Worm (Caenorhabditis elegans) whole organism, L4 larva: ENCODE data around the gene sod-4.
A peak's percentile ranks its signal among the peaks of the same experiment; 100 is the strongest.

Experiments
- F26F4.8 ChIP-seq: fragments of 200-800 bp; sonication (Bioruptor generic); conservative IDR thresholded peaks from 2 replicates; pipeline ENCODE4 v1.3.6; 2022; ENCODE audit warnings: missing genetic modification characterization, missing compliant biosample characterization
- F37D6.2 ChIP-seq: sonication (generic microtip); optimal IDR thresholded peaks from 2 replicates; lab custom pipeline; 2016; ENCODE audit warnings: mild to moderate bottlenecking, missing genetic modification characterization, missing compliant biosample characterization
- F44E2.7 ChIP-seq: fragments of 200-800 bp; sonication (Bioruptor generic); IDR thresholded peaks from 2 replicates; pipeline ENCODE4 v2.1.2; 2022; ENCODE audit warnings: missing genetic modification characterization, missing compliant biosample characterization
- T26A8.4 ChIP-seq: fragments of 200-800 bp; sonication (Bioruptor generic); IDR thresholded peaks from 2 replicates; pipeline ENCODE4 v1.3.6; 2022; ENCODE audit warnings: missing genetic modification characterization, missing compliant biosample characterization
- Y105C5A.15 ChIP-seq: fragments of 200-800 bp; sonication (Bioruptor generic); IDR thresholded peaks from 2 replicates; pipeline ENCODE4 v1.3.6; 2022; ENCODE audit warnings: missing genetic modification characterization, missing compliant biosample characterization
- Y5F2A.4 ChIP-seq: fragments of 200-800 bp; sonication (Bioruptor generic); optimal IDR thresholded peaks from 2 replicates; lab custom pipeline; 2018; ENCODE audit warnings: mild to moderate bottlenecking, missing genetic modification characterization, missing compliant biosample characterization
- ZK546.5 ChIP-seq, 2 experiments: sonication (generic microtip); optimal IDR thresholded peaks; 2 replicates each; lab custom pipeline; 2017; ENCODE audit warnings: missing biosample characterization in 2 of 2, missing genetic modification characterization in 2 of 2
- aha-1 ChIP-seq: fragments of 150-350 bp; peaks from one replicate; lab custom pipeline; 2014; ENCODE audit warnings: missing biosample characterization, missing genetic modification characterization
- aly-2 ChIP-seq: sonication (generic microtip); optimal IDR thresholded peaks from 2 replicates; lab custom pipeline; 2018; ENCODE audit warnings: missing biosample characterization, missing genetic modification characterization
- ceh-20 ChIP-seq: fragments of 200-800 bp; sonication (Bioruptor generic); IDR thresholded peaks from 2 replicates; pipeline ENCODE4 v1.3.6; 2022; ENCODE audit warnings: missing genetic modification reagents, missing genetic modification characterization, missing compliant biosample characterization
- ceh-62 ChIP-seq: sonication (generic microtip); optimal IDR thresholded peaks from 2 replicates; lab custom pipeline; 2017; ENCODE audit warnings: missing biosample characterization, missing genetic modification characterization
- ces-1 ChIP-seq: fragments of 150-350 bp; sonication (generic microtip); optimal IDR thresholded peaks from 4 replicates; lab custom pipeline; 2014; ENCODE audit warnings: missing biosample characterization, missing genetic modification reagents, missing genetic modification characterization
- ctbp-1 ChIP-seq: fragments of 200-800 bp; sonication (Bioruptor generic); IDR thresholded peaks from 2 replicates; pipeline ENCODE4 v1.3.6; 2022; ENCODE audit warnings: missing genetic modification reagents, missing genetic modification characterization, missing compliant biosample characterization
- daf-12 ChIP-seq: fragments of 150-350 bp; optimal IDR thresholded peaks from 2 replicates; lab custom pipeline; 2014; ENCODE audit warnings: missing biosample characterization, missing genetic modification reagents, missing genetic modification characterization
- daf-16 ChIP-seq, 3 experiments: sonication (generic microtip); optimal IDR thresholded peaks; 2 replicates each; lab custom pipeline; 2016 to 2017; ENCODE audit warnings: missing genetic modification characterization in 3 of 3, missing genetic modification reagents in 3 of 3, mild to moderate bottlenecking in 2 of 3, missing compliant biosample characterization in 2 of 3, missing biosample characterization in 1 of 3, moderate library complexity in 1 of 3
- daf-8 ChIP-seq: fragments of 200-800 bp; sonication (Bioruptor generic); IDR thresholded peaks from 2 replicates; pipeline ENCODE4 v1.3.6; 2022; ENCODE audit warnings: missing genetic modification characterization, missing compliant biosample characterization
- dmd-9 ChIP-seq: fragments of 200-800 bp; sonication (Bioruptor generic); IDR thresholded peaks from 2 replicates; pipeline ENCODE4 v1.3.6; 2022; ENCODE audit warnings: missing genetic modification reagents, missing genetic modification characterization, missing compliant biosample characterization
- dpl-1 ChIP-seq: fragments of 150-350 bp; optimal IDR thresholded peaks from 2 replicates; lab custom pipeline; 2014; ENCODE audit warnings: missing biosample characterization, missing genetic modification reagents, missing genetic modification characterization
- duxl-1 ChIP-seq: sonication (generic microtip); optimal IDR thresholded peaks from 2 replicates; lab custom pipeline; 2016; ENCODE audit warnings: mild to moderate bottlenecking, missing genetic modification characterization, moderate library complexity, missing compliant biosample characterization; ENCODE audit not compliant: poor library complexity
- fos-1 ChIP-seq: fragments of 150-350 bp; optimal IDR thresholded peaks from 2 replicates; lab custom pipeline; 2014; ENCODE audit warnings: missing biosample characterization, missing genetic modification characterization
- gei-8 ChIP-seq: fragments of 200-800 bp; sonication (Bioruptor generic); optimal IDR thresholded peaks from 2 replicates; lab custom pipeline; 2018; ENCODE audit warnings: mild to moderate bottlenecking, missing genetic modification characterization, missing compliant biosample characterization
- hlh-11 ChIP-seq: fragments of 200-800 bp; sonication (Bioruptor generic); optimal IDR thresholded peaks from 2 replicates; lab custom pipeline; 2018; ENCODE audit warnings: mild to moderate bottlenecking, missing genetic modification characterization, missing compliant biosample characterization
- hmg-1.1 ChIP-seq: fragments of 200-800 bp; sonication (Bioruptor generic); IDR thresholded peaks from 2 replicates; pipeline ENCODE4 v1.3.6; 2022; ENCODE audit warnings: missing genetic modification reagents, missing genetic modification characterization, missing compliant biosample characterization
- jun-1 ChIP-seq: fragments of 150-350 bp; optimal IDR thresholded peaks from 2 replicates; lab custom pipeline; 2014; ENCODE audit warnings: missing biosample characterization, missing genetic modification reagents, missing genetic modification characterization
- lin-13 ChIP-seq: fragments of 150-350 bp; optimal IDR thresholded peaks from 2 replicates; lab custom pipeline; 2014; ENCODE audit warnings: missing biosample characterization, missing genetic modification reagents, missing genetic modification characterization
- lin-29 ChIP-seq: fragments of 200-800 bp; sonication (Bioruptor generic); IDR thresholded peaks from 2 replicates; pipeline ENCODE4 v1.3.6; 2022; ENCODE audit warnings: missing genetic modification reagents, missing genetic modification characterization, missing compliant biosample characterization
- lin-38 ChIP-seq: fragments of 200-800 bp; sonication (Bioruptor generic); IDR thresholded peaks from 2 replicates; pipeline ENCODE4 v1.3.6; 2022; ENCODE audit warnings: missing genetic modification reagents, missing genetic modification characterization, missing compliant biosample characterization
- lin-39 ChIP-seq: fragments of 150-350 bp; optimal IDR thresholded peaks from 2 replicates; lab custom pipeline; 2014; ENCODE audit warnings: missing biosample characterization, missing genetic modification reagents, missing genetic modification characterization
- lir-3 ChIP-seq: sonication (generic microtip); optimal IDR thresholded peaks from 2 replicates; lab custom pipeline; 2016; ENCODE audit warnings: mild to moderate bottlenecking, missing genetic modification characterization, missing compliant biosample characterization
- lsy-2 ChIP-seq, 2 experiments: fragments of 150-350 bp in 1 of 2; sonication (generic microtip) in 1 of 2; optimal IDR thresholded peaks; 2 replicates each; lab custom pipeline; 2014 to 2017; ENCODE audit warnings: missing biosample characterization in 2 of 2, missing genetic modification characterization in 2 of 2
- madf-5 ChIP-seq, 2 experiments: fragments of 200-800 bp; sonication (Bioruptor generic); IDR thresholded peaks; 2 replicates each; pipeline ENCODE4 v1.3.6; 2022; ENCODE audit warnings: missing compliant biosample characterization in 2 of 2, missing genetic modification characterization in 2 of 2
- mdt-29 ChIP-seq: fragments of 200-800 bp; sonication (Bioruptor generic); IDR thresholded peaks from 2 replicates; pipeline ENCODE4 v1.3.6; 2022; ENCODE audit warnings: missing genetic modification reagents, missing genetic modification characterization, missing compliant biosample characterization
- mep-1 ChIP-seq: fragments of 150-350 bp; sonication (generic microtip); optimal IDR thresholded peaks from 3 replicates; lab custom pipeline; 2014; ENCODE audit warnings: missing biosample characterization, missing genetic modification characterization
- mes-2 ChIP-seq: sonication (generic microtip); optimal IDR thresholded peaks from 2 replicates; lab custom pipeline; 2016; ENCODE audit warnings: missing genotype, mild to moderate bottlenecking, missing genetic modification characterization, missing compliant biosample characterization; ENCODE audit not compliant: poor library complexity, severe bottlenecking
- nhr-237 ChIP-seq: sonication (generic microtip); optimal IDR thresholded peaks from 2 replicates; lab custom pipeline; 2017; ENCODE audit warnings: missing biosample characterization, missing genetic modification characterization
- nhr-28 ChIP-seq: fragments of 150-350 bp; optimal IDR thresholded peaks from 2 replicates; lab custom pipeline; 2014; ENCODE audit warnings: missing biosample characterization, missing genetic modification characterization
- nhr-41 ChIP-seq: fragments of 200-800 bp; sonication (Bioruptor generic); IDR thresholded peaks from 2 replicates; pipeline ENCODE4 v1.3.6; 2022; ENCODE audit warnings: missing genetic modification reagents, missing genetic modification characterization, missing compliant biosample characterization
- nhr-42 ChIP-seq: fragments of 200-800 bp; sonication (Bioruptor generic); IDR thresholded peaks from 2 replicates; pipeline ENCODE4 v1.3.6; 2022; ENCODE audit warnings: missing genetic modification characterization, missing compliant biosample characterization
- nhr-6 ChIP-seq: fragments of 150-350 bp; optimal IDR thresholded peaks from 2 replicates; lab custom pipeline; 2014; ENCODE audit warnings: missing biosample characterization, missing genetic modification characterization
- nhr-76 ChIP-seq: fragments of 150-350 bp; optimal IDR thresholded peaks from 2 replicates; lab custom pipeline; 2014; ENCODE audit warnings: missing biosample characterization, missing genetic modification characterization
- nhr-77 ChIP-seq: fragments of 150-350 bp; optimal IDR thresholded peaks from 2 replicates; lab custom pipeline; 2014; ENCODE audit warnings: missing biosample characterization, missing genetic modification characterization
- pha-4 ChIP-seq, 2 experiments: fragments of 150-350 bp in 1 of 2; fragments of 200-800 bp in 1 of 2; sonication (Bioruptor generic) in 1 of 2; IDR thresholded peaks in 1 of 2; optimal IDR thresholded peaks in 1 of 2; 2 replicates each; pipeline versions ENCODE4 v1.3.6 to Lab custom; 2014 to 2022; ENCODE audit warnings: missing genetic modification characterization in 2 of 2, missing genetic modification reagents in 2 of 2, missing biosample characterization in 1 of 2, missing compliant biosample characterization in 1 of 2
- pqm-1 ChIP-seq: sonication (generic microtip); optimal IDR thresholded peaks from 2 replicates; lab custom pipeline; 2017; ENCODE audit warnings: missing biosample characterization, missing genetic modification characterization
- rbr-2 ChIP-seq: sonication (generic microtip); optimal IDR thresholded peaks from 2 replicates; lab custom pipeline; 2016; ENCODE audit warnings: missing genotype, missing genetic modification characterization, missing compliant biosample characterization
- sdz-12 ChIP-seq: fragments of 200-800 bp; sonication (Bioruptor generic); optimal IDR thresholded peaks from 2 replicates; lab custom pipeline; 2018; ENCODE audit warnings: mild to moderate bottlenecking, missing genetic modification characterization, missing compliant biosample characterization
- set-16 ChIP-seq: fragments of 200-800 bp; sonication (Bioruptor generic); IDR thresholded peaks from 2 replicates; pipeline ENCODE4 v1.3.6; 2022; ENCODE audit warnings: missing genetic modification reagents, missing genetic modification characterization, missing compliant biosample characterization
- skn-1 ChIP-seq: fragments of 150-350 bp; optimal IDR thresholded peaks from 2 replicates; lab custom pipeline; 2014; ENCODE audit warnings: missing biosample characterization, missing genetic modification characterization
- unc-130 ChIP-seq: sonication (generic microtip); optimal IDR thresholded peaks from 2 replicates; lab custom pipeline; 2016; ENCODE audit warnings: missing genetic modification reagents, missing genetic modification characterization, missing compliant biosample characterization
- unc-62 ChIP-seq, 3 experiments: fragments of 150-350 bp in 1 of 3; sonication (generic microtip); optimal IDR thresholded peaks in 2 of 3; peaks in 1 of 3; 1 replicate in 1 of 3; 2 replicates in 2 of 3; lab custom pipeline; 2014 to 2017; ENCODE audit warnings: missing biosample characterization in 3 of 3, missing genetic modification characterization in 3 of 3, missing genetic modification reagents in 3 of 3, missing genotype in 1 of 3
- zfp-2 ChIP-seq: sonication (generic microtip); optimal IDR thresholded peaks from 2 replicates; lab custom pipeline; 2016; ENCODE audit warnings: mild to moderate bottlenecking, missing genetic modification characterization, missing compliant biosample characterization
- zip-2 ChIP-seq: fragments of 150-350 bp; optimal IDR thresholded peaks from 2 replicates; lab custom pipeline; 2014; ENCODE audit warnings: missing biosample characterization, missing genetic modification characterization

sod-4 gene

ce11 chrIII:9467095-9467494, 33.1 kb downstream of the sod-4 start, which contains the start of gene baf-1:
Gene baf-1, plus strand, starts transcription at chrIII:9467464.
- peak; percentile 32 for TF ChIP-seq hlh-11
- TF ChIP-seq jun-1 (tag; lab: Kevin White, UChicago): no peak
- peak; percentile 72 for TF ChIP-seq duxl-1 (tag; lab: Kevin White, UChicago)
- TF ChIP-seq rbr-2: peak; percentile 58
- no peak for TF ChIP-seq zfp-2
- no peak for TF ChIP-seq gei-8 (GFP tag; lab: Kevin White, UChicago)
- TF ChIP-seq daf-12 (tag; lab: Kevin White, UChicago): no peak
- TF ChIP-seq set-16 (GFP tag; lab: Robert Waterston, UW): no peak
- TF ChIP-seq nhr-6: peak; percentile 59
- TF ChIP-seq Y105C5A.15 (GFP tag; lab: Robert Waterston, UW): no peak
- TF ChIP-seq lin-13 (GFP tag; lab: Kevin White, UChicago): peak; percentile 23
- no peak for TF ChIP-seq ces-1
- TF ChIP-seq mep-1: peak; percentile 70
- TF ChIP-seq mdt-29 (GFP tag; lab: Robert Waterston, UW): no peak
- peak; percentile 60 for TF ChIP-seq nhr-77
- TF ChIP-seq lin-38 (GFP tag; lab: Robert Waterston, UW): peak; percentile 98
- no peak for TF ChIP-seq F44E2.7 (GFP tag; lab: Robert Waterston, UW)
- no peak for TF ChIP-seq skn-1 (tag; lab: Kevin White, UChicago)
- TF ChIP-seq ceh-20: no peak
- no peak for TF ChIP-seq F26F4.8
- TF ChIP-seq dpl-1: peak; percentile 70
- TF ChIP-seq pha-4 (GFP tag; IDR thresholded peaks at IDR 0.05; lab: Robert Waterston, UW): no peak
- no peak for TF ChIP-seq pha-4 (tag; optimal IDR thresholded peaks at IDR 0.05; lab: Kevin White, UChicago)
- no peak for TF ChIP-seq ZK546.5 (tag; optimal IDR thresholded peaks at IDR 0.05; lab: Kevin White, UChicago)
- peak; percentile 34 for TF ChIP-seq nhr-28
- no peak for TF ChIP-seq T26A8.4 (GFP tag; lab: Robert Waterston, UW)
- TF ChIP-seq sdz-12 (GFP tag; lab: Kevin White, UChicago): no peak
- TF ChIP-seq unc-62 (GFP tag; optimal IDR thresholded peaks at IDR 0.05 in 1 of 2; lab: Kevin White, UChicago): no peak
- TF ChIP-seq unc-62 (tag; optimal IDR thresholded peaks at IDR 0.05; lab: Kevin White, UChicago): no peak
- no peak for TF ChIP-seq daf-16 (GFP tag; optimal IDR thresholded peaks at IDR 0.05; lab: Kevin White, UChicago)
- TF ChIP-seq daf-16 (tag; optimal IDR thresholded peaks at IDR 0.05; lab: Kevin White, UChicago): peak; percentile 39
- TF ChIP-seq nhr-237 (tag; lab: Kevin White, UChicago): no peak
- no peak for TF ChIP-seq ceh-62 (tag; lab: Kevin White, UChicago)
- TF ChIP-seq Y5F2A.4 (GFP tag; lab: Kevin White, UChicago): no peak
- TF ChIP-seq dmd-9 (GFP tag; lab: Robert Waterston, UW): no peak
- TF ChIP-seq zip-2: no peak
- TF ChIP-seq F37D6.2 (tag; lab: Kevin White, UChicago): no peak
- no peak for TF ChIP-seq lir-3 (tag; lab: Kevin White, UChicago)
- TF ChIP-seq madf-5 (GFP tag; IDR thresholded peaks at IDR 0.05; lab: Robert Waterston, UW): no peak
- no peak for TF ChIP-seq daf-8 (GFP tag; lab: Robert Waterston, UW)
- no peak for TF ChIP-seq nhr-76 (tag; lab: Kevin White, UChicago)
- TF ChIP-seq lsy-2 (tag; optimal IDR thresholded peaks at IDR 0.05; lab: Kevin White, UChicago): peak in 1 of 2 experiments; percentile 78
- TF ChIP-seq hmg-1.1: 0 out of 2 replicates have a peak, but pooled peaks have one; percentile 26
- TF ChIP-seq aly-2 (tag; lab: Kevin White, UChicago): no peak
- peak; percentile 57 for TF ChIP-seq unc-130 (GFP tag; lab: Kevin White, UChicago)
- TF ChIP-seq lin-39 (tag; lab: Kevin White, UChicago): no peak
- no peak for TF ChIP-seq lin-29 (GFP tag; lab: Robert Waterston, UW)
- TF ChIP-seq mes-2: peak; percentile 87
- TF ChIP-seq pqm-1 (tag; lab: Kevin White, UChicago): peak; percentile 49
- TF ChIP-seq nhr-41 (GFP tag; lab: Robert Waterston, UW): no peak
- peak; percentile 74 for TF ChIP-seq aha-1 (tag; lab: Kevin White, UChicago)
- TF ChIP-seq fos-1 (tag; lab: Kevin White, UChicago): no peak
- TF ChIP-seq ctbp-1 (GFP tag; lab: Robert Waterston, UW): no peak
- TF ChIP-seq nhr-42: no peak
